Worm (Caenorhabditis elegans): ENCODE results near the gene srw-33.

- no peak for TF ChIP-seq flt-1 (GFP tag; IDR thresholded peaks at IDR 0.05)
- no peak for TF ChIP-seq ztf-23 (GFP tag; IDR thresholded peaks at IDR 0.05)
- TF ChIP-seq T22C8.4 (GFP tag; IDR thresholded peaks at IDR 0.05): no peak
- TF ChIP-seq tab-1 (GFP tag; IDR thresholded peaks at IDR 0.05): no peak
- no peak for TF ChIP-seq ztf-29 (GFP tag; IDR thresholded peaks at IDR 0.05)
- no peak for TF ChIP-seq cog-1 (tag; optimal IDR thresholded peaks at IDR 0.05)
- no peak for TF ChIP-seq med-1 (GFP tag; optimal IDR thresholded peaks at IDR 0.05; ENCODE audit: insufficient read depth)
- no peak for TF ChIP-seq klf-2 (GFP tag; conservative IDR thresholded peaks at IDR 0.05)
- no peak for TF ChIP-seq ref-1 (GFP tag; conservative IDR thresholded peaks at IDR 0.05)
These were observed 51.5 kb downstream of the srw-33 start, which contains the start of the genes T06E6.15 and sri-7 for ce11 chrV:15399691-15400377.

Data from whole organism, midembryonic.